Worm (Caenorhabditis elegans) whole organism, midembryonic: ENCODE measurements around the gene znf-622.

Source experiments
- klf-2 ChIP-seq: fragments of 200-800 bp; sonication (Bioruptor generic); conservative IDR thresholded peaks from 2 replicates; pipeline ENCODE4 v1.3.6; 2022; ENCODE audit warnings: missing genetic modification reagents, missing genetic modification characterization, missing compliant biosample characterization
- med-1 ChIP-seq: sonication (generic microtip); optimal IDR thresholded peaks from 2 replicates; lab custom pipeline; 2017; ENCODE audit warnings: missing genetic modification characterization, mild to moderate bottlenecking, missing compliant biosample characterization, antibody characterized with exemption, missing genetic modification reagents; ENCODE audit not compliant: insufficient read depth
- ref-1 ChIP-seq: fragments of 200-800 bp; sonication (Bioruptor generic); conservative IDR thresholded peaks from 2 replicates; pipeline ENCODE4 v1.3.6; 2022; ENCODE audit warnings: missing genetic modification reagents, missing genetic modification characterization, missing compliant biosample characterization
- tab-1 ChIP-seq: fragments of 200-800 bp; sonication (Bioruptor generic); IDR thresholded peaks from 2 replicates; pipeline ENCODE4 v1.3.6; 2022; ENCODE audit warnings: missing genetic modification characterization, missing compliant biosample characterization
- ztf-23 ChIP-seq: fragments of 200-800 bp; sonication (Bioruptor generic); IDR thresholded peaks from 2 replicates; pipeline ENCODE4 v1.3.6; 2022; ENCODE audit warnings: missing genetic modification reagents, missing genetic modification characterization, missing compliant biosample characterization
- ztf-29 ChIP-seq: fragments of 200-800 bp; sonication (Bioruptor generic); IDR thresholded peaks from 2 replicates; pipeline ENCODE4 v1.3.6; 2022; ENCODE audit warnings: missing genetic modification reagents, missing genetic modification characterization, missing compliant biosample characterization

DNA sequence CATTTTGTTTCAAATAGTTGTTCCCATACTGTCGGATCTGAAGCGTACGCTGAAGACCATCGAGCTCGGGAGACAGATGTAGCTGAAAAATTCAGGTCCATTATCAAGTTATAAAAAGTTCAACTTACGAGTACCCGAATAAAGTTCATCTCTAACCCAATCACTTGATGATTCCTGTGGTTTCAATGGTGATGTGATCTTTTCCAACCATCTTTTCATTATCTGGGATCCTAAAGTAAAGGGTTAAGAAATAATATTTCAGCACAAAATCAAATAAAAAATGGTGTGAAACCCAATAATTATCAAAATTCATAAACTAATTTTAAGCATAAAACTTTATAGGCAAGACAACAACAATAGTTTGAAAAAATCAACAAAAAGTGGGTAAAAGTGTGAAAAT, 45.8 kb downstream of the znf-622 start, which contains the start of gene C05D11.8:
- TF ChIP-seq med-1 (no peak), ztf-29 (GFP tag; lab: Robert Waterston, UW) (no peak), ref-1 (GFP tag; lab: Robert Waterston, UW) (no peak), tab-1 (GFP tag; lab: Robert Waterston, UW) (no peak), klf-2 (no peak), ztf-23 (GFP tag; lab: Robert Waterston, UW) (no peak)
